Fruit fly (Drosophila melanogaster) whole organism, adult: ENCODE data around the gene CG5697.

ENCODE experiments used
- CG11617 ChIP-seq: fragments of 200-800 bp; sonication (Bioruptor generic); optimal IDR thresholded peaks from 2 replicates; lab custom pipeline; 2017; ENCODE audit warnings: mild to moderate bottlenecking, missing biosample characterization, missing genetic modification reagents, missing genetic modification characterization
- CG12768 ChIP-seq: fragments of 200-800 bp; sonication (Bioruptor generic); optimal IDR thresholded peaks from 2 replicates; lab custom pipeline; 2017; ENCODE audit warnings: missing biosample characterization, missing genetic modification characterization, mild to moderate bottlenecking, moderate library complexity, missing genetic modification reagents
- CG14711 ChIP-seq: fragments of 200-800 bp; sonication (Bioruptor generic); optimal IDR thresholded peaks from 2 replicates; lab custom pipeline; 2018; ENCODE audit warnings: missing biosample characterization, mild to moderate bottlenecking, missing genetic modification characterization, moderate library complexity
- CG1620 ChIP-seq: fragments of 200-800 bp; sonication (Bioruptor generic); optimal IDR thresholded peaks from 2 replicates; lab custom pipeline; 2016; ENCODE audit warnings: missing biosample characterization, missing genetic modification characterization
- CG33017 ChIP-seq: fragments of 200-800 bp; sonication (Bioruptor generic); optimal IDR thresholded peaks from 2 replicates; lab custom pipeline; 2018; ENCODE audit warnings: missing biosample characterization, mild to moderate bottlenecking, missing genetic modification characterization, moderate library complexity
- CG5204 ChIP-seq: fragments of 200-800 bp; sonication (Bioruptor generic); optimal IDR thresholded peaks from 2 replicates; lab custom pipeline; 2016; ENCODE audit warnings: missing biosample characterization, missing genetic modification characterization
- CG7045 ChIP-seq: fragments of 200-800 bp; sonication (Bioruptor generic); optimal IDR thresholded peaks from 2 replicates; lab custom pipeline; 2017; ENCODE audit warnings: missing biosample characterization, mild to moderate bottlenecking, missing genetic modification characterization
- CG7101 ChIP-seq: fragments of 200-800 bp; sonication (Bioruptor generic); optimal IDR thresholded peaks from 2 replicates; lab custom pipeline; 2018; ENCODE audit warnings: missing biosample characterization, mild to moderate bottlenecking, missing genetic modification characterization, moderate library complexity
- Clk ChIP-seq: fragments of 200-800 bp; sonication (Bioruptor generic); optimal IDR thresholded peaks from 2 replicates; lab custom pipeline; 2017; ENCODE audit warnings: missing biosample characterization, missing genetic modification characterization
- Crg-1 ChIP-seq: fragments of 200-800 bp; sonication (Bioruptor generic); optimal IDR thresholded peaks from 2 replicates; lab custom pipeline; 2016; ENCODE audit warnings: missing biosample characterization, missing genetic modification characterization
- Hr96 ChIP-seq: fragments of 200-800 bp; sonication (Bioruptor generic); optimal IDR thresholded peaks from 2 replicates; lab custom pipeline; 2016; ENCODE audit warnings: missing biosample characterization, missing genetic modification characterization
- Mnt ChIP-seq: fragments of 200-800 bp; sonication (Bioruptor generic); optimal IDR thresholded peaks from 2 replicates; lab custom pipeline; 2016; ENCODE audit warnings: missing biosample characterization, mild to moderate bottlenecking, missing genetic modification characterization
- bab1 ChIP-seq: fragments of 200-800 bp; sonication (Bioruptor generic); optimal IDR thresholded peaks from 3 replicates; lab custom pipeline; 2019; ENCODE audit warnings: missing biosample characterization, mild to moderate bottlenecking, missing genetic modification characterization, moderate library complexity
- cic ChIP-seq: fragments of 200-800 bp; sonication (Bioruptor generic); optimal IDR thresholded peaks from 2 replicates; lab custom pipeline; 2017; ENCODE audit warnings: missing biosample characterization, mild to moderate bottlenecking, missing genetic modification characterization, moderate library complexity
- cnc ChIP-seq, 2 experiments: fragments of >200 bp; optimal IDR thresholded peaks; 2 replicates each; lab custom pipeline; 2017
- kay ChIP-seq: fragments of 200-800 bp; sonication (Bioruptor generic); peaks from one replicate; lab custom pipeline; 2016; ENCODE audit warnings: missing biosample characterization, missing genetic modification characterization, borderline replicate concordance
- ovo ChIP-seq: fragments of 200-800 bp; sonication (Bioruptor generic); optimal IDR thresholded peaks from 2 replicates; lab custom pipeline; 2016; ENCODE audit warnings: missing biosample characterization, missing genetic modification characterization
- pad ChIP-seq: fragments of 200-800 bp; sonication (Bioruptor generic); optimal IDR thresholded peaks from 3 replicates; lab custom pipeline; 2017; ENCODE audit warnings: missing biosample characterization, missing genetic modification characterization, mild to moderate bottlenecking, moderate library complexity, missing genetic modification reagents
- tj ChIP-seq: fragments of 200-800 bp; sonication (Bioruptor generic); optimal IDR thresholded peaks from 3 replicates; lab custom pipeline; 2017; ENCODE audit warnings: missing biosample characterization, mild to moderate bottlenecking, missing genetic modification characterization, moderate library complexity
- toe ChIP-seq: fragments of 200-800 bp; sonication (Bioruptor generic); optimal IDR thresholded peaks from 2 replicates; lab custom pipeline; 2016; ENCODE audit warnings: missing biosample characterization, missing genetic modification characterization

CG5697 gene

dm6 chr3R:21048729-21049128 lies 33.0 kb downstream of the CG5697 start, which contains the start of gene CG7079:
TSS of gene CG7079 (minus strand) at chr3R:21048829.
- TF ChIP-seq CG7045 (no peak), bab1 (GFP tag; lab: Kevin White, UChicago) (no peak), Hr96 (GFP tag; lab: Kevin White, UChicago) (no peak), cic (GFP tag; lab: Kevin White, UChicago) (no peak), CG14711 (tag; lab: Kevin White, UChicago) (no peak), CG7101 (no peak), Clk (GFP tag; lab: Kevin White, UChicago) (no peak), CG33017 (tag; lab: Kevin White, UChicago) (no peak), CG1620 (no peak), pad (GFP tag; lab: Kevin White, UChicago) (no peak), CG12768 (no peak), cnc (optimal IDR thresholded peaks at IDR 0.05; lab: Kevin White, UChicago) (no peak), toe (GFP tag; lab: Kevin White, UChicago) (no peak), tj (GFP tag; lab: Kevin White, UChicago) (no peak), CG11617 (GFP tag; lab: Kevin White, UChicago) (no peak), ovo (no peak), Mnt (GFP tag; lab: Kevin White, UChicago) (no peak)

- TF ChIP-seq cnc (optimal IDR thresholded peaks at IDR 0.05; lab: Kevin White, UChicago) (no peak), Mnt (GFP tag; lab: Kevin White, UChicago) (no peak), toe (GFP tag; lab: Kevin White, UChicago) (no peak), cic (GFP tag; lab: Kevin White, UChicago) (no peak), ovo (no peak), CG33017 (tag; lab: Kevin White, UChicago) (no peak), CG7045 (no peak), CG5204 (GFP tag; lab: Kevin White, UChicago) (no peak), pad (GFP tag; lab: Kevin White, UChicago) (no peak), bab1 (GFP tag; lab: Kevin White, UChicago) (no peak), CG12768 (no peak), CG1620 (no peak), CG7101 (no peak), kay (GFP tag; lab: Kevin White, UChicago) (no peak), CG14711 (tag; lab: Kevin White, UChicago) (no peak), Crg-1 (no peak), tj (GFP tag; lab: Kevin White, UChicago) (no peak)
These were observed 35.1 kb downstream of the CG5697 start, which contains the start of gene Jhbp15 for dm6 chr3R:21050875-21051274. TSS of gene Jhbp15 (minus strand) at chr3R:21050975.

dm6 chr3R:21057519-21057918 lies 41.8 kb downstream of the CG5697 start:
- TF ChIP-seq CG11617 (GFP tag; lab: Kevin White, UChicago) (no peak), CG5204 (GFP tag; lab: Kevin White, UChicago) (no peak), Clk (GFP tag; lab: Kevin White, UChicago) (no peak), toe (GFP tag; lab: Kevin White, UChicago) (no peak), bab1 (GFP tag; lab: Kevin White, UChicago) (no peak), tj (GFP tag; lab: Kevin White, UChicago) (no peak), kay (GFP tag; lab: Kevin White, UChicago) (no peak), CG14711 (tag; lab: Kevin White, UChicago) (no peak), Mnt (GFP tag; lab: Kevin White, UChicago) (no peak), cnc (optimal IDR thresholded peaks at IDR 0.05; lab: Kevin White, UChicago) (no peak), CG1620 (no peak), Crg-1 (no peak), CG12768 (no peak), CG7045 (no peak), CG7101 (no peak)

- no peak for TF ChIP-seq CG14711 (tag; lab: Kevin White, UChicago)
- no peak for TF ChIP-seq Clk (GFP tag; lab: Kevin White, UChicago)
These were observed 44.0 kb downstream of the CG5697 start for dm6 chr3R:21059486-21060356.

- TF ChIP-seq cic (GFP tag; lab: Kevin White, UChicago) (peak; percentile 10), ovo (peak; percentile 37), CG7101 (peak; percentile 11), toe (GFP tag; lab: Kevin White, UChicago) (no peak), pad (GFP tag; lab: Kevin White, UChicago) (peak; percentile 98), Mnt (GFP tag; lab: Kevin White, UChicago) (peak; percentile 76), Clk (GFP tag; lab: Kevin White, UChicago) (no peak), cnc (optimal IDR thresholded peaks at IDR 0.05; lab: Kevin White, UChicago) (no peak), tj (GFP tag; lab: Kevin White, UChicago) (peak; percentile 59), CG12768 (peak; percentile 19), Hr96 (GFP tag; lab: Kevin White, UChicago) (no peak)
These were observed 44.9 kb downstream of the CG5697 start, which contains the start of gene Mvl for dm6 chr3R:21060430-21061245. TSS of gene Mvl (minus strand) at chr3R:21060800.
